Worm (Caenorhabditis elegans) whole organism, early embryonic: Measurements from ENCODE around the gene srh-133.

ENCODE experiments used
- F13C5.2 ChIP-seq: sonication (generic microtip); optimal IDR thresholded peaks from 2 replicates; lab custom pipeline; 2017; ENCODE audit warnings: mild to moderate bottlenecking, missing genetic modification characterization, inconsistent platforms, missing compliant biosample characterization
- aly-1 ChIP-seq: sonication (generic microtip); optimal IDR thresholded peaks from 2 replicates; lab custom pipeline; 2016; ENCODE audit warnings: missing genetic modification characterization, missing compliant biosample characterization
- ama-1 ChIP-seq: fragments of 150-350 bp; optimal IDR thresholded peaks from 2 replicates; lab custom pipeline; 2014
- ceh-13 ChIP-seq: fragments of 200-800 bp; sonication (Bioruptor generic); optimal IDR thresholded peaks from 2 replicates; lab custom pipeline; 2018; ENCODE audit warnings: mild to moderate bottlenecking, missing genetic modification characterization, missing compliant biosample characterization
- ets-7 ChIP-seq: sonication (generic microtip); optimal IDR thresholded peaks from 2 replicates; lab custom pipeline; 2016; ENCODE audit warnings: missing genotype, missing genetic modification characterization, missing compliant biosample characterization
- flt-1 ChIP-seq: fragments of 200-800 bp; sonication (Bioruptor generic); IDR thresholded peaks from 2 replicates; pipeline ENCODE4 v1.3.6; 2022; ENCODE audit warnings: missing genetic modification characterization, missing compliant biosample characterization
- hmbx-1 ChIP-seq: sonication (generic microtip); optimal IDR thresholded peaks from 2 replicates; lab custom pipeline; 2016; ENCODE audit warnings: mild to moderate bottlenecking, missing genetic modification characterization, missing compliant biosample characterization
- pes-1 ChIP-seq: fragments of 200-800 bp; sonication (Bioruptor generic); IDR thresholded peaks from 2 replicates; pipeline ENCODE4 v1.3.6; 2022; ENCODE audit warnings: missing genetic modification reagents, missing genetic modification characterization, missing compliant biosample characterization
- tbx-11 ChIP-seq: fragments of 200-800 bp; sonication (Bioruptor generic); IDR thresholded peaks from 2 replicates; pipeline ENCODE4 v1.3.6; 2022; ENCODE audit warnings: missing genetic modification characterization, missing compliant biosample characterization
- tbx-37 ChIP-seq: fragments of 200-800 bp; sonication (Bioruptor generic); conservative IDR thresholded peaks from 2 replicates; pipeline ENCODE4 v1.3.6; 2022; ENCODE audit warnings: missing genetic modification reagents, missing genetic modification characterization, missing compliant biosample characterization

DNA sequence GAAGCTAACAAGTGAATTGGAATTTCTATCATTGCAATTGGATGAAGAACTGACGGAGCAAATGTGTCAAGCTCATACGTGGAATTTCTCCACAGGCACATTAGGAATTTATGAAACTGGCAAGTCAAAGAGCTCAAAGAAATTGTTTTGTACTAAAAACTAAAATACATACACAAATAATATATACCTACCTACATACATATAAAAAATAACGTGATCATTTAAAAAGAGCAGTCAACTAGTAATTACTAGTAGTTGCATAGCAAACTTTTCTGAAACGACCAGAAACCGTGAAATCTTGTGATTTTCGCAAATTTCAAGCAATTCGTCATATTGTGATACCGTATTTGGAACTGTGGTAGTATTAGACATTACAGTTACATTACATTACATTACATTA, at the start of gene srh-133:
- no peak for TF ChIP-seq ceh-13 (GFP tag; lab: Kevin White, UChicago)
- TF ChIP-seq F13C5.2: no peak
- no peak for TF ChIP-seq ama-1 (lab: Kevin White, UChicago)
- no peak for TF ChIP-seq flt-1 (GFP tag; lab: Robert Waterston, UW)
- no peak for TF ChIP-seq ets-7 (tag; lab: Kevin White, UChicago)
- TF ChIP-seq hmbx-1: no peak
- no peak for TF ChIP-seq tbx-11 (GFP tag; lab: Robert Waterston, UW)
- no peak for TF ChIP-seq tbx-37 (GFP tag; lab: Robert Waterston, UW)
- TF ChIP-seq pes-1: no peak
- TF ChIP-seq aly-1 (tag; lab: Kevin White, UChicago): no peak
